Fruit fly (Drosophila melanogaster) whole organism, embryonic: ENCODE data around the gene CG13117.
A peak's percentile ranks its signal among the peaks of the same experiment; 100 is the strongest.

Experiments
- Adf1 ChIP-seq: fragments of 200-800 bp; sonication (Bioruptor generic); IDR thresholded peaks from 2 replicates; pipeline ENCODE4 v1.3.6; 2022; ENCODE audit warnings: missing biosample characterization, missing genetic modification characterization
- CG11247 ChIP-seq: fragments of 200-800 bp; sonication (Bioruptor generic); IDR thresholded peaks from 2 replicates; pipeline ENCODE4 v1.3.6; 2022; ENCODE audit warnings: missing biosample characterization, missing genetic modification characterization
- CG14441 ChIP-seq: fragments of 200-800 bp; sonication (Bioruptor generic); IDR thresholded peaks from 2 replicates; pipeline ENCODE4 v1.3.6; 2022; ENCODE audit warnings: missing biosample characterization, missing genetic modification characterization
- CG15514 ChIP-seq: fragments of 200-800 bp; sonication (Bioruptor generic); optimal IDR thresholded peaks from 3 replicates; lab custom pipeline; 2017; ENCODE audit warnings: missing biosample characterization, missing genetic modification characterization, mild to moderate bottlenecking, moderate library complexity, missing genetic modification reagents
- CG17359 ChIP-seq: fragments of 200-800 bp; sonication (Bioruptor generic); optimal IDR thresholded peaks from 3 replicates; lab custom pipeline; 2018; ENCODE audit warnings: missing biosample characterization, mild to moderate bottlenecking, missing genetic modification characterization, moderate library complexity
- CG2712 ChIP-seq: fragments of 200-800 bp; optimal IDR thresholded peaks from 3 replicates; lab custom pipeline; 2019; ENCODE audit warnings: missing biosample characterization, mild to moderate bottlenecking, missing genetic modification characterization, moderate library complexity
- CG32767 ChIP-seq: fragments of 200-800 bp; sonication (Bioruptor generic); IDR thresholded peaks from 2 replicates; pipeline ENCODE4 v1.3.6; 2022; ENCODE audit warnings: missing biosample characterization, missing genetic modification characterization
- CG33557 ChIP-seq: fragments of 200-800 bp; sonication (Bioruptor generic); optimal IDR thresholded peaks from 2 replicates; lab custom pipeline; 2019; ENCODE audit warnings: missing biosample characterization, mild to moderate bottlenecking, missing genetic modification characterization, moderate library complexity
- CG3838 ChIP-seq: fragments of 200-800 bp; sonication (Bioruptor generic); optimal IDR thresholded peaks from 3 replicates; lab custom pipeline; 2016; ENCODE audit warnings: missing biosample characterization, missing genetic modification characterization
- CG3847 ChIP-seq: fragments of 200-800 bp; sonication (Bioruptor generic); IDR thresholded peaks from 2 replicates; pipeline ENCODE4 v1.3.6; 2022; ENCODE audit warnings: missing biosample characterization, missing genetic modification characterization
- CG5180 ChIP-seq: fragments of 200-800 bp; sonication (Bioruptor generic); optimal IDR thresholded peaks from 3 replicates; lab custom pipeline; 2017; ENCODE audit warnings: missing biosample characterization, missing genetic modification characterization, mild to moderate bottlenecking, moderate library complexity, missing genetic modification reagents
- CG7556 ChIP-seq: fragments of 200-800 bp; sonication (Bioruptor generic); optimal IDR thresholded peaks from 2 replicates; lab custom pipeline; 2017; ENCODE audit warnings: missing biosample characterization, mild to moderate bottlenecking, missing genetic modification characterization
- CG8089 ChIP-seq: fragments of 200-800 bp; sonication (Bioruptor generic); optimal IDR thresholded peaks from 3 replicates; lab custom pipeline; 2016; ENCODE audit warnings: missing biosample characterization, missing genetic modification characterization
- CG9215 ChIP-seq: fragments of 200-800 bp; sonication (Bioruptor generic); IDR thresholded peaks from 2 replicates; pipeline ENCODE4 v1.3.6; 2022; ENCODE audit warnings: missing biosample characterization, missing genetic modification characterization
- CoRest ChIP-seq: fragments of 200-800 bp; sonication (Bioruptor generic); optimal IDR thresholded peaks from 3 replicates; lab custom pipeline; 2018; ENCODE audit warnings: missing biosample characterization, mild to moderate bottlenecking, missing genetic modification characterization, moderate library complexity
- CrebB ChIP-seq: fragments of 200-800 bp; sonication (Bioruptor generic); optimal IDR thresholded peaks from 3 replicates; lab custom pipeline; 2018; ENCODE audit warnings: missing biosample characterization, mild to moderate bottlenecking, missing genetic modification characterization
- Dek ChIP-seq: fragments of 200-800 bp; sonication (Bioruptor generic); optimal IDR thresholded peaks from 3 replicates; lab custom pipeline; 2019; ENCODE audit warnings: missing biosample characterization, mild to moderate bottlenecking, missing genetic modification characterization, moderate library complexity
- Ets65A ChIP-seq: fragments of 200-800 bp; sonication (Bioruptor generic); peaks from one replicate; lab custom pipeline; 2016; ENCODE audit warnings: missing biosample characterization, missing genetic modification characterization
- H2.0 ChIP-seq: fragments of 200-800 bp; sonication (Bioruptor generic); IDR thresholded peaks from 2 replicates; pipeline ENCODE4 v1.3.6; 2022; ENCODE audit warnings: missing biosample characterization, missing genetic modification characterization
- Hmr ChIP-seq: fragments of 200-800 bp; sonication (Bioruptor generic); optimal IDR thresholded peaks from 3 replicates; lab custom pipeline; 2017; ENCODE audit warnings: mild to moderate bottlenecking, missing biosample characterization, missing genetic modification reagents, missing genetic modification characterization
- Hr3 ChIP-seq: fragments of 200-800 bp; sonication (Bioruptor generic); optimal IDR thresholded peaks from 3 replicates; lab custom pipeline; 2016; ENCODE audit warnings: missing biosample characterization, missing genetic modification characterization
- Lhr ChIP-seq: fragments of 200-800 bp; sonication (Bioruptor generic); optimal IDR thresholded peaks from 3 replicates; lab custom pipeline; 2017; ENCODE audit warnings: mild to moderate bottlenecking, missing biosample characterization, missing genetic modification reagents, missing genetic modification characterization
- Lpt ChIP-seq: fragments of >200 bp; optimal IDR thresholded peaks from 2 replicates; lab custom pipeline; 2018; ENCODE audit warnings: missing biosample characterization, missing genetic modification characterization
- Nf-YC ChIP-seq: fragments of 200-800 bp; optimal IDR thresholded peaks from 3 replicates; lab custom pipeline; 2019; ENCODE audit warnings: missing biosample characterization, mild to moderate bottlenecking, missing genetic modification characterization, moderate library complexity
- NfI ChIP-seq: fragments of 200-800 bp; sonication (Bioruptor generic); optimal IDR thresholded peaks from 3 replicates; lab custom pipeline; 2018; ENCODE audit warnings: missing biosample characterization, mild to moderate bottlenecking, missing genetic modification characterization, moderate library complexity
- Scr ChIP-seq: fragments of 200-800 bp; sonication (Bioruptor generic); IDR thresholded peaks from 2 replicates; pipeline ENCODE4 v1.3.6; 2022; ENCODE audit warnings: missing biosample characterization, missing genetic modification characterization; ENCODE audit not compliant: partially characterized antibody
- TFAM ChIP-seq: fragments of 200-800 bp; sonication (Bioruptor generic); optimal IDR thresholded peaks from 2 replicates; lab custom pipeline; 2017; ENCODE audit warnings: missing biosample characterization, missing genetic modification characterization, inconsistent platforms
- Tbp ChIP-seq: fragments of >200 bp; optimal IDR thresholded peaks from 2 replicates; lab custom pipeline; 2018; ENCODE audit warnings: missing biosample characterization, missing genetic modification characterization
- Usf ChIP-seq: fragments of 200-800 bp; sonication (Bioruptor generic); optimal IDR thresholded peaks from 2 replicates; lab custom pipeline; 2017; ENCODE audit warnings: missing genotype, missing biosample characterization, missing genetic modification characterization
- amos ChIP-seq: fragments of 200-800 bp; sonication (Bioruptor generic); IDR thresholded peaks from 2 replicates; pipeline ENCODE4 v1.3.6; 2022; ENCODE audit warnings: missing biosample characterization, missing genetic modification characterization; ENCODE audit not compliant: partially characterized antibody
- aop ChIP-seq: fragments of 200-800 bp; sonication (Bioruptor generic); IDR thresholded peaks from 2 replicates; pipeline ENCODE4 v1.3.6; 2022; ENCODE audit warnings: missing biosample characterization, missing genetic modification characterization
- bbx ChIP-seq: fragments of 200-800 bp; sonication (Bioruptor generic); IDR thresholded peaks from 2 replicates; pipeline ENCODE4 v1.3.6; 2022; ENCODE audit warnings: missing biosample characterization, missing genetic modification characterization; ENCODE audit not compliant: partially characterized antibody
- bigmax ChIP-seq: fragments of 200-800 bp; sonication (Bioruptor generic); optimal IDR thresholded peaks from 2 replicates; lab custom pipeline; 2018; ENCODE audit warnings: missing biosample characterization, mild to moderate bottlenecking, missing genetic modification characterization
- chif ChIP-seq, 2 experiments: fragments of 200-800 bp; sonication (Bioruptor generic); optimal IDR thresholded peaks; 3 replicates each; lab custom pipeline; 2016; ENCODE audit warnings: missing biosample characterization in 2 of 2, missing genetic modification characterization in 2 of 2
- crp ChIP-seq, 2 experiments: fragments of 200-800 bp; sonication (Bioruptor generic); optimal IDR thresholded peaks; 2 replicates in 1 of 2; 3 replicates in 1 of 2; lab custom pipeline; 2017; ENCODE audit warnings: missing biosample characterization in 2 of 2, missing genetic modification characterization in 2 of 2, mild to moderate bottlenecking in 1 of 2, moderate library complexity in 1 of 2
- cwo ChIP-seq: fragments of 200-800 bp; sonication (Bioruptor generic); optimal IDR thresholded peaks from 3 replicates; lab custom pipeline; 2017; ENCODE audit warnings: missing biosample characterization, missing genetic modification characterization, mild to moderate bottlenecking, moderate library complexity, missing genetic modification reagents
- dm ChIP-seq: fragments of 200-800 bp; sonication (Bioruptor generic); optimal IDR thresholded peaks from 3 replicates; lab custom pipeline; 2016; ENCODE audit warnings: missing biosample characterization, missing genetic modification characterization
- eve ChIP-seq, 2 experiments: fragments of >200 bp; optimal IDR thresholded peaks; 2 replicates each; lab custom pipeline; 2017; ENCODE audit warnings: missing biosample characterization in 2 of 2, missing genetic modification characterization in 2 of 2
- gcm ChIP-seq: fragments of 200-800 bp; sonication (Bioruptor generic); optimal IDR thresholded peaks from 2 replicates; lab custom pipeline; 2019; ENCODE audit warnings: missing biosample characterization, mild to moderate bottlenecking, missing genetic modification characterization, moderate library complexity
- jumu ChIP-seq: fragments of 200-800 bp; sonication (Bioruptor generic); optimal IDR thresholded peaks from 3 replicates; lab custom pipeline; 2016; ENCODE audit warnings: missing biosample characterization, missing genetic modification characterization
- kah ChIP-seq: fragments of 200-800 bp; sonication (Bioruptor generic); optimal IDR thresholded peaks from 2 replicates; lab custom pipeline; 2018; ENCODE audit warnings: missing biosample characterization, mild to moderate bottlenecking, missing genetic modification characterization
- mld ChIP-seq: fragments of 200-800 bp; sonication (Bioruptor generic); IDR thresholded peaks from 3 replicates; pipeline ENCODE4 v1.3.6; 2022; ENCODE audit warnings: missing biosample characterization, missing genetic modification characterization; ENCODE audit not compliant: partially characterized antibody
- p53 ChIP-seq: fragments of 200-800 bp; sonication (Bioruptor generic); optimal IDR thresholded peaks from 2 replicates; lab custom pipeline; 2016; ENCODE audit warnings: missing biosample characterization, missing genetic modification characterization
- sim ChIP-seq: fragments of 200-800 bp; sonication (Bioruptor generic); IDR thresholded peaks from 2 replicates; pipeline ENCODE4 v1.3.6; 2022; ENCODE audit warnings: missing biosample characterization, missing genetic modification characterization
- slbo ChIP-seq: fragments of 200-800 bp; sonication (Bioruptor generic); IDR thresholded peaks from 2 replicates; pipeline ENCODE4 v1.3.6; 2022; ENCODE audit warnings: missing biosample characterization, missing genetic modification characterization
- sna ChIP-seq: fragments of 200-800 bp; sonication (Bioruptor generic); IDR thresholded peaks from 2 replicates; pipeline ENCODE4 v1.3.6; 2022; ENCODE audit warnings: missing biosample characterization, missing genetic modification characterization; ENCODE audit not compliant: partially characterized antibody
- stwl ChIP-seq: fragments of 200-800 bp; sonication (Bioruptor generic); optimal IDR thresholded peaks from 3 replicates; lab custom pipeline; 2018; ENCODE audit warnings: missing biosample characterization, mild to moderate bottlenecking, missing genetic modification characterization, moderate library complexity
- zf30C ChIP-seq: fragments of 200-800 bp; sonication (Bioruptor generic); optimal IDR thresholded peaks from 3 replicates; lab custom pipeline; 2018; ENCODE audit warnings: missing biosample characterization, mild to moderate bottlenecking, missing genetic modification characterization
- zfh1 ChIP-seq: fragments of 200-800 bp; sonication (Bioruptor generic); IDR thresholded peaks from 3 replicates; pipeline ENCODE4 v1.3.6; 2022; ENCODE audit warnings: missing biosample characterization, missing genetic modification characterization

Gene CG13117

dm6 chr2L:9698923-9699493 is 37.4 kb upstream of the CG13117 start, which contains the start of gene Pka-C1 (continued):
- TF ChIP-seq gcm (GFP tag; lab: Kevin White, UChicago) (peak; percentile 77), CG8089 (GFP tag; lab: Kevin White, UChicago) (no peak), amos (GFP tag; lab: Robert Waterston, UW) (peak; percentile 59; the same call in 1 of the 2 replicates), crp (GFP tag; optimal IDR thresholded peaks at IDR 0.05; lab: Kevin White, UChicago) (no peak), Lhr (GFP tag; lab: Kevin White, UChicago) (peak; percentile 65), Adf1 (peak; percentile 58), TFAM (no peak), CG15514 (GFP tag; lab: Kevin White, UChicago) (peak; percentile 60), eve (GFP tag; optimal IDR thresholded peaks at IDR 0.05; lab: Kevin White, UChicago) (peak in 1 of 2 experiments; percentile 83), bigmax (GFP tag; lab: Kevin White, UChicago) (no peak), cwo (GFP tag; lab: Kevin White, UChicago) (no peak), CG32767 (0 out of 2 replicates have a peak, but pooled peaks have one; percentile 23), CG11247 (GFP tag; lab: Robert Waterston, UW) (peak; percentile 54), dm (GFP tag; lab: Kevin White, UChicago) (no peak), stwl (no peak), Tbp (GFP tag; lab: Kevin White, UChicago) (no peak), zf30C (GFP tag; lab: Kevin White, UChicago) (peak; percentile 32), Scr (no peak), bbx (0 out of 2 replicates have a peak, but pooled peaks have one; percentile 51), CG3838 (GFP tag; lab: Kevin White, UChicago) (no peak), CG33557 (GFP tag; lab: Kevin White, UChicago) (no peak), CoRest (tag; lab: Kevin White, UChicago) (peak; percentile 58), Nf-YC (tag; lab: Kevin White, UChicago) (peak; percentile 46), CG5180 (no peak), CG3847 (GFP tag; lab: Robert Waterston, UW) (peak; percentile 72), p53 (no peak), chif (GFP tag; optimal IDR thresholded peaks at IDR 0.05; lab: Kevin White, UChicago) (no peak), CG17359 (peak; percentile 11), Usf (GFP tag; lab: Kevin White, UChicago) (no peak), NfI (GFP tag; lab: Kevin White, UChicago) (peak; percentile 38), CG14441 (GFP tag; lab: Robert Waterston, UW) (0 out of 2 replicates have a peak, but pooled peaks have one; percentile 23), zfh1 (GFP tag; lab: Robert Waterston, UW) (peak; percentile 38; the same call in 1 of the 3 replicates), aop (GFP tag; lab: Robert Waterston, UW) (0 out of 2 replicates have a peak, but pooled peaks have one; percentile 41), Dek (tag; lab: Kevin White, UChicago) (peak; percentile 56), kah (GFP tag; lab: Kevin White, UChicago) (no peak), Hr3 (peak; percentile 7), mld (GFP tag; lab: Robert Waterston, UW) (peak; percentile 29; the same call in 1 of the 3 replicates), CG2712 (tag; lab: Kevin White, UChicago) (peak; percentile 48), sim (GFP tag; lab: Robert Waterston, UW) (no peak), slbo (GFP tag; lab: Robert Waterston, UW) (peak; percentile 54), Lpt (GFP tag; lab: Kevin White, UChicago) (no peak), CG9215 (GFP tag; lab: Robert Waterston, UW) (peak; percentile 41; the same call in 1 of the 2 replicates), H2.0 (peak; percentile 27; the same call in 1 of the 2 replicates), sna (no peak), jumu (GFP tag; lab: Kevin White, UChicago) (peak; percentile 35), CrebB (tag; lab: Kevin White, UChicago) (peak; percentile 12), Ets65A (GFP tag; lab: Kevin White, UChicago) (peak; percentile 80), Hmr (GFP tag; lab: Kevin White, UChicago) (peak; percentile 61), CG7556 (GFP tag; lab: Kevin White, UChicago) (no peak)
